Fruit fly (Drosophila melanogaster): Measurements from ENCODE around the gene ergic53.
A peak's percentile ranks its signal among the peaks of the same experiment; 100 is the strongest.

Gene ergic53

dm6 chr3L:8560637-8561036, 25.9 kb downstream of the ergic53 start:
- TF ChIP-seq Optix (GFP tag; IDR thresholded peaks at IDR 0.05) (no peak), br (optimal IDR thresholded peaks at IDR 0.05) (no peak), CG9437 (GFP tag; optimal IDR thresholded peaks at IDR 0.05) (no peak), Neu2 (GFP tag; optimal IDR thresholded peaks at IDR 0.05; ENCODE audit: borderline replicate concordance) (no peak), cwo (GFP tag; optimal IDR thresholded peaks at IDR 0.05) (no peak), cg (GFP tag; optimal IDR thresholded peaks at IDR 0.05) (peak; percentile 7), pros (GFP tag; optimal IDR thresholded peaks at IDR 0.05) (peak; percentile 92), CG32532 (GFP tag; IDR thresholded peaks at IDR 0.05) (peak; percentile 28; the same call in 1 of the 2 replicates), chinmo (GFP tag; IDR thresholded peaks at IDR 0.05; ENCODE audit: partially characterized antibody) (0 out of 4 replicates have a peak, but pooled peaks have one; percentile 17), Trl (optimal IDR thresholded peaks at IDR 0.05) (peak in 1 of 2 experiments; percentile 19), Trl (GFP tag; optimal IDR thresholded peaks at IDR 0.05) (no peak), lov (optimal IDR thresholded peaks at IDR 0.05) (no peak), lov (GFP tag; IDR thresholded peaks at IDR 0.05) (0 out of 3 replicates have a peak, but pooled peaks have one; percentile 14), MBD-R2 (GFP tag; IDR thresholded peaks at IDR 0.05) (0 out of 2 replicates have a peak, but pooled peaks have one; percentile 12), D (optimal IDR thresholded peaks at IDR 0.05) (no peak), D (GFP tag; optimal IDR thresholded peaks at IDR 0.05) (no peak), aop (GFP tag; IDR thresholded peaks at IDR 0.05) (no peak)

- TF ChIP-seq lov (optimal IDR thresholded peaks at IDR 0.05) = no peak
- TF ChIP-seq lov (GFP tag; IDR thresholded peaks at IDR 0.05) = no peak
- TF ChIP-seq sr (GFP tag; IDR thresholded peaks at IDR 0.05) = peak; percentile 57; the same call in 2 of the 3 replicates
- no peak for TF ChIP-seq Six4 (GFP tag; optimal IDR thresholded peaks at IDR 0.05)
- no peak for TF ChIP-seq CG15696 (tag; optimal IDR thresholded peaks at IDR 0.05)
- TF ChIP-seq CG10979 (tag; optimal IDR thresholded peaks at IDR 0.05) = no peak
- TF ChIP-seq ap (GFP tag; IDR thresholded peaks at IDR 0.05) = no peak
- no peak for TF ChIP-seq Dref (GFP tag; IDR thresholded peaks at IDR 0.05)
- no peak for TF ChIP-seq Mrtf (GFP tag; IDR thresholded peaks at IDR 0.05)
- TF ChIP-seq CG2199 (GFP tag; IDR thresholded peaks at IDR 0.05) = no peak
- no peak for TF ChIP-seq al (GFP tag; IDR thresholded peaks at IDR 0.05)
- no peak for TF ChIP-seq ci (GFP tag; IDR thresholded peaks at IDR 0.05)
- peak; percentile 6 for TF ChIP-seq Camta (GFP tag; optimal IDR thresholded peaks at IDR 0.05)
- TF ChIP-seq psq (GFP tag; optimal IDR thresholded peaks at IDR 0.05) = no peak
- peak; percentile 85 for TF ChIP-seq scrt (GFP tag; optimal IDR thresholded peaks at IDR 0.05)
- TF ChIP-seq peb (GFP tag; IDR thresholded peaks at IDR 0.05) = no peak
- TF ChIP-seq CG2712 (tag; optimal IDR thresholded peaks at IDR 0.05) = peak; percentile 6
- no peak for TF ChIP-seq CG4820 (GFP tag; optimal IDR thresholded peaks at IDR 0.05)
- no peak for TF ChIP-seq da (GFP tag; optimal IDR thresholded peaks at IDR 0.05)
- peak; percentile 69 for TF ChIP-seq MBD-R2 (GFP tag; IDR thresholded peaks at IDR 0.05)
- TF ChIP-seq vvl (GFP tag; IDR thresholded peaks at IDR 0.05) = no peak
- TF ChIP-seq CG10147 (GFP tag; optimal IDR thresholded peaks at IDR 0.05) = no peak
- no peak for TF ChIP-seq CG12299 (tag; optimal IDR thresholded peaks at IDR 0.05)
- TF ChIP-seq br (optimal IDR thresholded peaks at IDR 0.05) = no peak
- no peak for TF ChIP-seq dmrt99B (tag; optimal IDR thresholded peaks at IDR 0.05)
- TF ChIP-seq vfl (GFP tag; optimal IDR thresholded peaks at IDR 0.05) = no peak
- TF ChIP-seq CG1602 (GFP tag; optimal IDR thresholded peaks at IDR 0.05) = no peak
- TF ChIP-seq CG7963 (GFP tag; IDR thresholded peaks at IDR 0.05; ENCODE audit: partially characterized antibody) = no peak
- peak; percentile 89 for TF ChIP-seq CG8388 (GFP tag; optimal IDR thresholded peaks at IDR 0.05)
- TF ChIP-seq Gsc (GFP tag; IDR thresholded peaks at IDR 0.05) = no peak
- TF ChIP-seq nerfin-2 (GFP tag; IDR thresholded peaks at IDR 0.05; ENCODE audit: partially characterized antibody) = peak; percentile 11; the same call in 1 of the 2 replicates
- TF ChIP-seq ken (GFP tag; IDR thresholded peaks at IDR 0.05) = no peak
- peak; percentile 28 for TF ChIP-seq CG15601 (tag; optimal IDR thresholded peaks at IDR 0.05)
- no peak for TF ChIP-seq crc (GFP tag; optimal IDR thresholded peaks at IDR 0.05)
- no peak for TF ChIP-seq CG14860 (GFP tag; IDR thresholded peaks at IDR 0.05; ENCODE audit: partially characterized antibody)
These were observed 41.4 kb downstream of the ergic53 start, which contains the start of the genes CG6638 and CG43078 for dm6 chr3L:8575844-8576842. TSS of gene CG6638 (minus strand) at chr3L:8576078. TSS of gene CG43078 (plus strand) at chr3L:8576808.

Measured in whole organism, embryonic.